Fruit fly (Drosophila melanogaster): ENCODE data around the gene CG10462.
A peak's percentile ranks its signal among the peaks of the same experiment; 100 is the strongest.

CG10462 gene

DNA sequence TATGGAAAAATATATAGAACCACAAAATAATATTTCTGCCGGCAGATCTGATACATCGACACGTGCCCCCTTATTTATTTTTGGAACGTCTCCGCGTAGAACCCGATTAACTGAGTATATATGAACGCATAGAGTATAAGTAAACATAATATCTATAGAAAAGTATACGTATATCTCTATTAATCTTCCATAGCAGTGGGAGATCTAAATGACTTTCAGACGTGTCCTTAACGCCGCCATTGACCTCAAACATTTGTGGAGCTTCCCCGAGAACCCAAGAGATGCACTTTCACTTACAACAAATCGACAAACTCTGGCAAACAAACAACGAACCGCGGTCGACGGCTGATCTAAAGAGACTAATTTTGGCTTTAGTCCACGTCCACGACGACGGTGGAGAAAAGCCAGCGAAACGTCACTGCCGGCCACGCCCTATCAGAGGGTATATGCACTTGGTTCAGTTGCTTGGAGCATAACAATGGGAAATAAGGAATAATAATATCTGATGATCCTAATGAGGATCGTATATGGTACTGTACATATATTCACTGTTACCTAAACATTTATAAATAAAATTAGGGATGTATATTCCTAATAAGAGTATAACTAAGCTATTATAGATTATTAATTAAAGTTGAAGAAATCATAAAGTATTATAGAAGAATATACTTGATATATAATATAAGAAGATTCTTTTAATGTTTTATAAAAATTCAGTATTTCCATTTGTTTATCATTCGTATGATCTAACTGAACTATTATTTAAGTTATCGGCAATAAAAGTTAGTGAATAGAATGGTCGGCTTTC, 28.2 kb upstream of the CG10462 start, which contains the start of gene fbp (continued):
- TF ChIP-seq Ssrp (tag; optimal IDR thresholded peaks at IDR 0.05) (peak; percentile 57), Asciz (GFP tag; optimal IDR thresholded peaks at IDR 0.05) (peak; percentile 20), Drgx (GFP tag; IDR thresholded peaks at IDR 0.05) (no peak), CG5180 (GFP tag; optimal IDR thresholded peaks at IDR 0.05) (no peak), CG6689 (GFP tag; IDR thresholded peaks at IDR 0.05) (peak; percentile 53; the same call in 1 of the 2 replicates), CG17361 (GFP tag; IDR thresholded peaks at IDR 0.05) (peak; percentile 89), phol (tag; optimal IDR thresholded peaks at IDR 0.05) (peak; percentile 74), gce (GFP tag; IDR thresholded peaks at IDR 0.05) (no peak), CG2116 (GFP tag; optimal IDR thresholded peaks at IDR 0.05) (peak; percentile 36), bbx (GFP tag; IDR thresholded peaks at IDR 0.05; ENCODE audit: partially characterized antibody) (no peak; the same call in 1 of the 2 replicates), CG14667 (GFP tag; IDR thresholded peaks at IDR 0.05) (no peak), CG1647 (GFP tag; optimal IDR thresholded peaks at IDR 0.05) (no peak), jing (GFP tag; optimal IDR thresholded peaks at IDR 0.05) (no peak), CG3163 (GFP tag; optimal IDR thresholded peaks at IDR 0.05) (peak; percentile 83), B-H1 (GFP tag; IDR thresholded peaks at IDR 0.05) (peak; percentile 44; the same call in 1 of the 3 replicates), abd-A (tag; optimal IDR thresholded peaks at IDR 0.05) (no peak)

DNA sequence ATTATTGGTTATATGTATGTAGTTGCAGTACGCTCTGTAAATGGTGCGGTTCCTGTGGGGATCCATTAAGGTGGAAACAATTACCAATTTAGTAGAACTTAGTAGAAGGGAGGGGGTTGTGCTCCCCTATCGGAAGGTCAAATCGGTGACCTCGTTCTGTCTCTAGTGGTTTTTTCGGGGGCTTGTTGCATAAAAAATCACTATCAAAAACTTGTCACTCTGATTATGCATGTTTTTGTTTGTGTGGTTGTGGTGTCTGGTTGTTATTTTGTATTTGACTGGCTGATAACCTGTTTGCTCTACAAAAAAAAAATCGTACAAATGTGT, 27.6 kb upstream of the CG10462 start:
- TF ChIP-seq fru (optimal IDR thresholded peaks at IDR 0.05) (no peak), Pdp1 (GFP tag; optimal IDR thresholded peaks at IDR 0.05) (peak in 1 of 2 experiments; percentile 96), sd (tag; optimal IDR thresholded peaks at IDR 0.05) (no peak), Hr78 (GFP tag; optimal IDR thresholded peaks at IDR 0.05) (peak in 1 of 2 experiments; percentile 71), Nf-YC (tag; optimal IDR thresholded peaks at IDR 0.05) (no peak), CG11696 (GFP tag; IDR thresholded peaks at IDR 0.05) (no peak), bab2 (GFP tag; optimal IDR thresholded peaks at IDR 0.05) (no peak), CG11560 (tag; IDR thresholded peaks at IDR 0.05) (no peak), hkb (optimal IDR thresholded peaks at IDR 0.05) (no peak), hkb (GFP tag; IDR thresholded peaks at IDR 0.05) (no peak), slou (GFP tag; optimal IDR thresholded peaks at IDR 0.05) (no peak), CG1602 (GFP tag; optimal IDR thresholded peaks at IDR 0.05) (no peak), CG5245 (GFP tag; optimal IDR thresholded peaks at IDR 0.05) (no peak), chn (GFP tag; optimal IDR thresholded peaks at IDR 0.05) (no peak), Awh (GFP tag; IDR thresholded peaks at IDR 0.05) (0 out of 2 replicates have a peak, but pooled peaks have one; percentile 20), chinmo (GFP tag; IDR thresholded peaks at IDR 0.05; ENCODE audit: partially characterized antibody) (no peak), CG9876 (GFP tag; optimal IDR thresholded peaks at IDR 0.05) (no peak), CG5953 (GFP tag; IDR thresholded peaks at IDR 0.05) (no peak), Jarid2 (GFP tag; optimal IDR thresholded peaks at IDR 0.05) (no peak), da (GFP tag; optimal IDR thresholded peaks at IDR 0.05) (no peak), kah (GFP tag; optimal IDR thresholded peaks at IDR 0.05) (no peak), CG18476 (GFP tag; optimal IDR thresholded peaks at IDR 0.05) (no peak)
